Worm (Caenorhabditis elegans): ENCODE measurements around the gene nas-12.
A peak's percentile ranks its signal among the peaks of the same experiment; 100 is the strongest.

nas-12 gene

DNA sequence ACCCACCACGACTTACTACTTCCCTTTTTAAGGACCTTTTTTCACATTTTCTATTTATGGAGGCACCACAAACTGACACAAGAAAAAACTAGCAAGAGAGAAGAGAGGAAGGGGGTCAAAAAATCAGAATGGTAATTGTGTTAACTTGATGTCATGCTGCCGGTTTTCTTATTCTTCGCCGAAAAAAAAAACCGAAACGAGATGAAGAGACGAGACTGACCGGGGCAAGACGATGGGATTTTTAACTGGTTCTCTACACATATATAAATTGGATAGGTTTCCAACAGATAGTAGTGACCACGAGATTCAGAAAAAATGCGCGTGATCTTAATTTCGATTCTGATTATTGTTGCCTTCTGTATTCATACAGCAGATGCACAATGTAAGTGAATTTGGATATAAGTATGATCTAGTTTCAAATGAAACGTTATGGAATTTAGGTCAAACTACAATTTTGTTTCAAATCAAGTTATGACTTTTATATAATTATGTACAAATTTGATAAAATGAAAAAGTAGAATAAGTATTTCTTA is 50.0 kb downstream of the nas-12 start, which contains the start of gene Y43C5A.3:
TSS of gene Y43C5A.3 (plus strand) at position 256 of the 533 bp plus-strand sequence.
- TF ChIP-seq gmeb-1 (tag; optimal IDR thresholded peaks at IDR 0.05) (no peak), crh-2 (tag; optimal IDR thresholded peaks at IDR 0.05) (peak; percentile 13), sma-3 (GFP tag; optimal IDR thresholded peaks at IDR 0.05) (peak; percentile 21), Y55F3AM.14 (GFP tag; optimal IDR thresholded peaks at IDR 0.05) (no peak), nhr-129 (tag; optimal IDR thresholded peaks at IDR 0.05) (peak; percentile 11)

DNA sequence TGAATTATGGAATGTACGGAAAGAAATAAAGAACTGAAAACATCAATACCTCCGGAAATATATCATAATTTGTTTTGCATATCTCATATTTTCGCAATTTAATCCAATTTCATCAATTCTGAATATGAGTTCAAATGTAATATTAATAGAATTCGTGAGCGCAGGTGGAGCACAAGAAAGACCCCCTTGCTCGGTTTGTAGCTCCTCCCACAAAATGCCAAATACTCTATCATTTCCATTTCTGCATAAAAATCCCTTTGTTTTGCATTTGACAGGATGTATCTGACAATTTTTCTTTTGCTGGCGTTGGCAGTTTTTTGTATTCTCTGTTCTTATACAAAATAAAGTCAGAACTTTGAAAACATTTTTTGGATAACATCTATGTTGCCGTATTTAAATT is 51.2 kb downstream of the nas-12 start:
- TF ChIP-seq unc-55 (GFP tag; optimal IDR thresholded peaks at IDR 0.05) (no peak), gmeb-1 (tag; optimal IDR thresholded peaks at IDR 0.05) (no peak), sma-9 (GFP tag; optimal IDR thresholded peaks at IDR 0.05) (no peak), sma-9 (tag; optimal IDR thresholded peaks at IDR 0.05) (no peak), dmd-4 (tag; optimal IDR thresholded peaks at IDR 0.05) (no peak), nhr-11 (tag; optimal IDR thresholded peaks at IDR 0.05) (no peak), nhr-237 (tag; optimal IDR thresholded peaks at IDR 0.05) (no peak), nhr-10 (tag; optimal IDR thresholded peaks at IDR 0.05) (no peak), mdl-1 (tag; optimal IDR thresholded peaks at IDR 0.05) (no peak), unc-39 (tag; optimal IDR thresholded peaks at IDR 0.05) (no peak), mab-5 (tag; optimal IDR thresholded peaks at IDR 0.05) (no peak), lin-39 (tag; optimal IDR thresholded peaks at IDR 0.05) (no peak), alr-1 (tag; optimal IDR thresholded peaks at IDR 0.05) (no peak), C34F6.9 (tag; optimal IDR thresholded peaks at IDR 0.05) (no peak), Y55F3AM.14 (GFP tag; optimal IDR thresholded peaks at IDR 0.05) (no peak)

Measured in whole organism, L2 larva.